Worm (Caenorhabditis elegans): ENCODE measurements around the gene C29E4.11.
"Not testable (repeated sequence)": the region's sequence is repeated elsewhere in the genome, so short reads cannot be mapped to it uniquely, and the experiment has no call there.

Gene C29E4.11

DNA sequence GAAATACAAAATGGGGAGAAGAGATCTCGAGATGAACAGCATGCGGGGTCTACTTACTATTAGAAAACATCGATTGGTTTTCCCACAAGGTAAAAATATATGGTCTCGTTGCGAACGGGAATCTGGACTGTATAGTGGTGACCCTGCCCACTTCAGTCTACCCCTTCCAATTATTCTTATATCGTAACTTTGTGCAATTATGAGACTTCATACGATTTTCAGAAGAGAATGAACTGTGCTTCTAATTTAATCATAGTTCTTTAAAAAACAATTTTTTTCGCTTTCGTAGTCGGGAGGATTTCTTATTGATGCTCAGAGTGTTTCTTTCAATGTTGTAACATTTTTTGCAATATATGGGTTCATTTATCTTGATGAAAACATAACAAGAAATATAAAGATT lies 14.1 kb upstream of the C29E4.11 start, which contains the start of gene F54H12.5:
TSS of gene F54H12.5 (minus strand) at position 101 of the 400 bp plus-strand sequence.
- TF ChIP-seq nhr-71 (tag; optimal IDR thresholded peaks at IDR 0.05) (peak; percentile 5), lsy-2 (tag; optimal IDR thresholded peaks at IDR 0.05) (peak in 1 of 2 experiments; percentile 29), ztf-4 (tag; optimal IDR thresholded peaks at IDR 0.05) (no peak)

ce11 chrIII:7969121-7969520 lies 11.2 kb upstream of the C29E4.11 start, which contains the start of the genes F54H12.8 and F54H12.7:
Gene F54H12.8, minus strand, starts transcription at chrIII:7969221.
Gene F54H12.7, plus strand, starts transcription at chrIII:7969349.
- TF ChIP-seq zag-1 (tag; optimal IDR thresholded peaks at IDR 0.05) (no peak), zip-4 (GFP tag; optimal IDR thresholded peaks at IDR 0.05) (no peak), nhr-12 (tag; optimal IDR thresholded peaks at IDR 0.05) (no peak), nhr-76 (tag; optimal IDR thresholded peaks at IDR 0.05) (no peak), blmp-1 (tag; optimal IDR thresholded peaks at IDR 0.05) (no peak), nhr-85 (tag) (no peak)

ce11 chrIII:7965946-7966692 lies 8.2 kb upstream of the C29E4.11 start:
- TF ChIP-seq dsc-1 (tag; optimal IDR thresholded peaks at IDR 0.05) (peak; percentile 35), nhr-19 (GFP tag; conservative IDR thresholded peaks at IDR 0.05) (0 out of 2 replicates have a peak, but pooled peaks have one; percentile 18)

ce11 chrIII:7964281-7964680 lies 6.4 kb upstream of the C29E4.11 start, which contains the start of gene F54H12.2:
Gene F54H12.2, plus strand, starts transcription at chrIII:7964581.
- not testable (repeated sequence) for TF ChIP-seq nhr-11 (tag; optimal IDR thresholded peaks at IDR 0.05); fkh-4 (tag; optimal IDR thresholded peaks at IDR 0.05; ENCODE audit: borderline replicate concordance); unc-62 (GFP tag; optimal IDR thresholded peaks at IDR 0.05)

DNA sequence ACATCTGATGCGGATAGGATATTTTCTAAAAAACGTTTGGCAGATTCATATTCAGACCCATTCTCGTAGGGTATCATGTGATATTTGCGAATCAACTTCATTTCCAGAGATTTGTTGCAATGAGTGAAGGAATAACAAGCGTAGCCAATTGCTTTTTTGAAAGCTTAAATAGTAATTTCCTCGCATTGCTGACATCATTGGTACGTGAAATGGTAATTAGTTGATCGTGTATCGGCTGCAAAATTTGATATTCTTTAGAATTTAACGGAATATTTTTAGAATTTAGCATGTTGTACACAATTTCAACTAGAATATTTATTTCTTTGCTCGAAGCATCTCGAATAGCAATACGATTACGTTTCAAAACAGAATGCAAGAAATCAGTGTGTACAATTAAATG lies 4.7 kb upstream of the C29E4.11 start, which contains the start of gene F54H12.4:
TSS of gene F54H12.4 (minus strand) at position 101 of the 400 bp plus-strand sequence.
- TF ChIP-seq elt-3, unc-30, snpc-4 (tag; optimal IDR thresholded peaks at IDR 0.05): not testable (repeated sequence)

- TF ChIP-seq dsc-1 (tag; optimal IDR thresholded peaks at IDR 0.05) (peak; percentile 8), nhr-19 (GFP tag; conservative IDR thresholded peaks at IDR 0.05) (peak; percentile 33; the same call in 1 of the 2 replicates)
These were observed 1.2 kb upstream of the C29E4.11 start, which contains the start of gene F54H12.10 for ce11 chrIII:7958922-7959609. Gene F54H12.10, minus strand, starts transcription at chrIII:7958972.

DNA sequence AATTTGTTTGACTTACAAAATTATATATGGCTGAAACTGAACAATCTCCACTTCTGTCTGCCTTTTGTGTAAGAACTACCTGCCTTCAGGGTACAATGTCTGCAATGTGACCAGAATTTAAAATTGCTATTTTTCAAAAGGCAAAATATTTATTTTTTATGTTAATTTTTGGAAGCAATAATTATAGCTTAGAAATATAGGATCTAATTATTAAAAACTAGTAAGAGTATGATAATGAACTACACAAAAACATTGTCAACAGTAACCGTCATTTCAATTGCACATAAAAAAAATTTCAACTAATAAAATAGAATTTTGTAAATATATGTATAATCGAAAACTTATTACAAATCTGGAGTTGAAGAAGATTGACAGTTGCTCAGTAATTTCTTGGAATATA lies 949 bp downstream of the C29E4.11 start, which contains the start of gene C29E4.9:
TSS of gene C29E4.9 (minus strand) at position 101 of the 400 bp plus-strand sequence.
- TF ChIP-seq ztf-4 (tag; optimal IDR thresholded peaks at IDR 0.05) (no peak), sox-4 (tag; optimal IDR thresholded peaks at IDR 0.05) (no peak), efl-1 (optimal IDR thresholded peaks at IDR 0.05) (no peak), efl-1 (GFP tag; optimal IDR thresholded peaks at IDR 0.05 in 1 of 2) (peak in 1 of 2 experiments; percentile 43), dpl-1 (GFP tag; optimal IDR thresholded peaks at IDR 0.05) (no peak), nhr-12 (tag; optimal IDR thresholded peaks at IDR 0.05) (no peak), lsy-2 (tag; optimal IDR thresholded peaks at IDR 0.05) (no peak), jun-1 (tag; optimal IDR thresholded peaks at IDR 0.05) (no peak)

DNA sequence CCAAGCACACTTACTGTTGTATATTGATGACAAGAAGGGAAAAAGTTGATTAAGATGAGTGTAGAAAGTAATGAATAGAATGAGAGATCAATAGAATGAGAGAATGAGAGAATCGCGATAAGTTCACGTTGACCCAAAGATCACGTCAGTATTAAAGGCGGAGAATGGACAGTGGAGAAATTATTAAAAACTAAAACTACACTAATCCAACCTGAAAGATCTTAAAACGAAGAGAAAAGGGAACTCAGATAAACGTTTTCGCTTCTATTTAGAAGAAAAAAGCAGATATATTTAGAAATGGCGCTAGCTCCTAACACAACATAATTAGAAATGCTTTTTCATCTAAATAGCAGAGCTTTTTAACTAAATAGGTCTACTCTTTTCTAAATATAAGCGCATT lies 4.7 kb downstream of the C29E4.11 start, which contains the start of gene let-754:
TSS of gene let-754 (minus strand) at position 101 of the 400 bp plus-strand sequence.
- TF ChIP-seq elt-3 (tag; optimal IDR thresholded peaks at IDR 0.05) (no peak), nhr-28 (tag; optimal IDR thresholded peaks at IDR 0.05) (no peak), unc-62 (GFP tag; optimal IDR thresholded peaks at IDR 0.05) (no peak), swsn-7 (tag; optimal IDR thresholded peaks at IDR 0.05) (no peak), elt-2 (tag; optimal IDR thresholded peaks at IDR 0.05) (no peak), nhr-84 (tag; optimal IDR thresholded peaks at IDR 0.05) (no peak), pag-3 (tag; optimal IDR thresholded peaks at IDR 0.05; ENCODE audit: borderline replicate concordance, insufficient read depth) (no peak), lin-14 (GFP tag; optimal IDR thresholded peaks at IDR 0.05) (no peak), tlp-1 (tag; optimal IDR thresholded peaks at IDR 0.05) (no peak), nhr-20 (tag; optimal IDR thresholded peaks at IDR 0.05) (no peak), lin-15B (tag; optimal IDR thresholded peaks at IDR 0.05) (no peak), nhr-19 (GFP tag; conservative IDR thresholded peaks at IDR 0.05) (no peak), snpc-4 (tag; optimal IDR thresholded peaks at IDR 0.05) (no peak), lsy-2 (tag; optimal IDR thresholded peaks at IDR 0.05) (no peak), ceh-90 (tag; optimal IDR thresholded peaks at IDR 0.05) (no peak), ceh-8 (GFP tag; optimal IDR thresholded peaks at IDR 0.05) (no peak), fkh-4 (tag; optimal IDR thresholded peaks at IDR 0.05; ENCODE audit: borderline replicate concordance) (no peak), xbp-1 (tag; optimal IDR thresholded peaks at IDR 0.05) (no peak)
